Fruit fly (Drosophila melanogaster) whole organism, embryonic: ENCODE results near the gene senju.

Experiments
- CG10462 ChIP-seq: fragments of 200-800 bp; sonication (Bioruptor generic); optimal IDR thresholded peaks from 2 replicates; lab custom pipeline; 2016; ENCODE audit warnings: missing biosample characterization, missing genetic modification characterization
- CG11504 ChIP-seq: fragments of 200-800 bp; sonication (Bioruptor generic); optimal IDR thresholded peaks from 3 replicates; lab custom pipeline; 2019; ENCODE audit warnings: missing biosample characterization, mild to moderate bottlenecking, missing genetic modification characterization, moderate library complexity
- CG11696 ChIP-seq: fragments of 200-800 bp; sonication (Bioruptor generic); IDR thresholded peaks from 2 replicates; pipeline ENCODE4 v1.3.6; 2022; ENCODE audit warnings: missing biosample characterization, missing genetic modification characterization
- CG12236 ChIP-seq: fragments of 200-800 bp; sonication (Bioruptor generic); optimal IDR thresholded peaks from 2 replicates; lab custom pipeline; 2016; ENCODE audit warnings: missing biosample characterization, missing genetic modification characterization
- CG12744 ChIP-seq: fragments of 200-800 bp; sonication (Bioruptor generic); optimal IDR thresholded peaks from 2 replicates; lab custom pipeline; 2016; ENCODE audit warnings: missing biosample characterization, missing genetic modification characterization
- CG13296 ChIP-seq: fragments of 200-800 bp; sonication (Bioruptor generic); optimal IDR thresholded peaks from 3 replicates; lab custom pipeline; 2018; ENCODE audit warnings: missing biosample characterization, mild to moderate bottlenecking, missing genetic modification characterization
- CG15011 ChIP-seq: fragments of 200-800 bp; sonication (Bioruptor generic); optimal IDR thresholded peaks from 3 replicates; lab custom pipeline; 2018; ENCODE audit warnings: missing biosample characterization, mild to moderate bottlenecking, missing genetic modification characterization
- CG18262 ChIP-seq: fragments of 200-800 bp; optimal IDR thresholded peaks from 3 replicates; lab custom pipeline; 2019; ENCODE audit warnings: missing biosample characterization, mild to moderate bottlenecking, missing genetic modification characterization, moderate library complexity
- CG30403 ChIP-seq: fragments of 200-800 bp; sonication (Bioruptor generic); optimal IDR thresholded peaks from 3 replicates; lab custom pipeline; 2016; ENCODE audit warnings: missing biosample characterization, missing genetic modification characterization
- CG32532 ChIP-seq: fragments of 200-800 bp; sonication (Bioruptor generic); IDR thresholded peaks from 2 replicates; pipeline ENCODE4 v1.3.6; 2022; ENCODE audit warnings: missing biosample characterization, missing genetic modification characterization
- CG34376 ChIP-seq: fragments of 200-800 bp; sonication (Bioruptor generic); optimal IDR thresholded peaks from 2 replicates; lab custom pipeline; 2018; ENCODE audit warnings: missing biosample characterization, mild to moderate bottlenecking, missing genetic modification characterization
- CG34422 ChIP-seq: fragments of 200-800 bp; sonication (Bioruptor generic); IDR thresholded peaks from 3 replicates; pipeline ENCODE4 v1.3.6; 2022; ENCODE audit warnings: missing biosample characterization, missing genetic modification characterization
- CG3726 ChIP-seq: fragments of 200-800 bp; sonication (Bioruptor generic); IDR thresholded peaks from 3 replicates; pipeline ENCODE4, ENCODE4 v1.3.6; 2022; ENCODE audit warnings: missing biosample characterization, missing genetic modification characterization
- CG43689 ChIP-seq: fragments of 200-800 bp; sonication (Bioruptor generic); IDR thresholded peaks from 2 replicates; pipeline ENCODE4 v1.3.6; 2022; ENCODE audit warnings: missing biosample characterization, missing genetic modification characterization
- CG6254 ChIP-seq: fragments of 200-800 bp; sonication (Bioruptor generic); optimal IDR thresholded peaks from 3 replicates; lab custom pipeline; 2017; ENCODE audit warnings: mild to moderate bottlenecking, missing biosample characterization, missing genetic modification reagents, missing genetic modification characterization
- CG6854 ChIP-seq: fragments of 200-800 bp; sonication (Bioruptor generic); optimal IDR thresholded peaks from 3 replicates; lab custom pipeline; 2017; ENCODE audit warnings: missing biosample characterization, mild to moderate bottlenecking, missing genetic modification characterization
- Doc3 ChIP-seq: fragments of 200-800 bp; sonication (Bioruptor generic); IDR thresholded peaks from 3 replicates; pipeline ENCODE4 v1.3.6; 2022; ENCODE audit warnings: missing biosample characterization, missing genetic modification characterization; ENCODE audit not compliant: partially characterized antibody
- Dp ChIP-seq: fragments of 200-800 bp; sonication (Bioruptor generic); optimal IDR thresholded peaks from 2 replicates; lab custom pipeline; 2018; ENCODE audit warnings: missing biosample characterization, mild to moderate bottlenecking, missing genetic modification characterization, moderate library complexity
- Elba2 ChIP-seq: fragments of 200-800 bp; sonication (Bioruptor generic); optimal IDR thresholded peaks from 3 replicates; lab custom pipeline; 2016; ENCODE audit warnings: missing biosample characterization, missing genetic modification characterization
- Ets65A ChIP-seq: fragments of 200-800 bp; sonication (Bioruptor generic); peaks from one replicate; lab custom pipeline; 2016; ENCODE audit warnings: missing biosample characterization, missing genetic modification characterization
- HLH54F ChIP-seq: fragments of 200-800 bp; sonication (Bioruptor generic); optimal IDR thresholded peaks from 3 replicates; lab custom pipeline; 2016; ENCODE audit warnings: missing biosample characterization, missing genetic modification characterization
- Hsf ChIP-seq: fragments of 200-800 bp; sonication (Bioruptor generic); optimal IDR thresholded peaks from 3 replicates; lab custom pipeline; 2016; ENCODE audit warnings: missing biosample characterization, missing genetic modification characterization
- Lim3 ChIP-seq: fragments of 200-800 bp; sonication (Bioruptor generic); IDR thresholded peaks from 2 replicates; pipeline ENCODE4 v1.3.6; 2022; ENCODE audit warnings: missing biosample characterization, missing genetic modification characterization
- Opbp ChIP-seq: fragments of 200-800 bp; sonication (Bioruptor generic); IDR thresholded peaks from 3 replicates; pipeline ENCODE4 v1.3.6; 2022; ENCODE audit warnings: missing biosample characterization, missing genetic modification characterization; ENCODE audit not compliant: partially characterized antibody
- Pdp1 ChIP-seq, 2 experiments: fragments of 200-800 bp; sonication (Bioruptor generic); optimal IDR thresholded peaks; 3 replicates each; lab custom pipeline; 2016; ENCODE audit warnings: missing biosample characterization in 2 of 2, missing genetic modification characterization in 2 of 2, mild to moderate bottlenecking in 1 of 2, moderate library complexity in 1 of 2
- Poxn ChIP-seq: fragments of 200-800 bp; sonication (Bioruptor generic); IDR thresholded peaks from 2 replicates; pipeline ENCODE4 v1.3.6; 2022; ENCODE audit warnings: missing biosample characterization, missing genetic modification characterization
- YL-1 ChIP-seq: fragments of 200-800 bp; sonication (Bioruptor generic); optimal IDR thresholded peaks from 3 replicates; lab custom pipeline; 2017; ENCODE audit warnings: missing biosample characterization, mild to moderate bottlenecking, missing genetic modification characterization
- amos ChIP-seq: fragments of 200-800 bp; sonication (Bioruptor generic); IDR thresholded peaks from 2 replicates; pipeline ENCODE4 v1.3.6; 2022; ENCODE audit warnings: missing biosample characterization, missing genetic modification characterization; ENCODE audit not compliant: partially characterized antibody
- ase ChIP-seq: fragments of 200-800 bp; sonication (Bioruptor generic); IDR thresholded peaks from 3 replicates; pipeline ENCODE4 v1.3.6; 2022; ENCODE audit warnings: missing biosample characterization, missing genetic modification characterization
- chinmo ChIP-seq: fragments of 200-800 bp; sonication (Bioruptor generic); IDR thresholded peaks from 4 replicates; pipeline ENCODE4 v1.3.6; 2022; ENCODE audit warnings: missing biosample characterization, missing genetic modification characterization; ENCODE audit not compliant: partially characterized antibody
- chn ChIP-seq: fragments of 200-800 bp; sonication (Bioruptor generic); optimal IDR thresholded peaks from 2 replicates; lab custom pipeline; 2016; ENCODE audit warnings: missing biosample characterization, missing genetic modification characterization
- crol ChIP-seq: fragments of 200-800 bp; sonication (Bioruptor generic); IDR thresholded peaks from 2 replicates; pipeline ENCODE4 v1.3.6; 2022; ENCODE audit warnings: missing biosample characterization, missing genetic modification characterization
- cwo ChIP-seq: fragments of 200-800 bp; sonication (Bioruptor generic); optimal IDR thresholded peaks from 3 replicates; lab custom pipeline; 2017; ENCODE audit warnings: missing biosample characterization, missing genetic modification characterization, mild to moderate bottlenecking, moderate library complexity, missing genetic modification reagents
- gt ChIP-seq: fragments of 200-800 bp; sonication (Bioruptor generic); IDR thresholded peaks from 2 replicates; pipeline ENCODE4 v1.3.6; 2022; ENCODE audit warnings: missing biosample characterization, missing genetic modification characterization
- kah ChIP-seq: fragments of 200-800 bp; sonication (Bioruptor generic); optimal IDR thresholded peaks from 2 replicates; lab custom pipeline; 2018; ENCODE audit warnings: missing biosample characterization, mild to moderate bottlenecking, missing genetic modification characterization
- klu ChIP-seq: fragments of 200-800 bp; sonication (Bioruptor generic); IDR thresholded peaks from 2 replicates; pipeline ENCODE4 v1.3.6; 2022; ENCODE audit warnings: missing biosample characterization, missing genetic modification characterization
- lola ChIP-seq, 3 experiments: fragments of >200 bp in 2 of 3; fragments of 200-800 bp in 1 of 3; sonication (Bioruptor generic) in 1 of 3; optimal IDR thresholded peaks; 2 replicates each; lab custom pipeline; 2017 to 2019; ENCODE audit warnings: missing biosample characterization in 3 of 3, missing genetic modification characterization in 3 of 3, mild to moderate bottlenecking in 1 of 3, moderate library complexity in 1 of 3
- scrt ChIP-seq: fragments of 200-800 bp; sonication (Bioruptor generic); optimal IDR thresholded peaks from 2 replicates; lab custom pipeline; 2018; ENCODE audit warnings: missing biosample characterization, mild to moderate bottlenecking, missing genetic modification characterization, moderate library complexity
- sens ChIP-seq: fragments of 200-800 bp; sonication (Bioruptor generic); peaks from one replicate; lab custom pipeline; 2016; ENCODE audit warnings: missing biosample characterization, missing genetic modification characterization
- sug ChIP-seq: fragments of 200-800 bp; optimal IDR thresholded peaks from 2 replicates; lab custom pipeline; 2019; ENCODE audit warnings: missing biosample characterization, mild to moderate bottlenecking, missing genetic modification characterization, moderate library complexity
- twi ChIP-seq: fragments of 200-800 bp; optimal IDR thresholded peaks from 2 replicates; lab custom pipeline; 2019; ENCODE audit warnings: missing biosample characterization, mild to moderate bottlenecking, missing genetic modification characterization, moderate library complexity
- z ChIP-seq: fragments of 200-800 bp; sonication (Bioruptor generic); IDR thresholded peaks from 3 replicates; pipeline ENCODE4 v1.3.6; 2022; ENCODE audit warnings: missing biosample characterization, missing genetic modification characterization

Gene senju

dm6 chr2L:5010784-5011260 lies 41.8 kb upstream of the senju start, which contains the start of the genes CG31917, Tfb5 and SelT (continued):
- TF ChIP-seq Hsf (GFP tag; lab: Kevin White, UChicago) (peak; percentile 73), CG11696 (GFP tag; lab: Robert Waterston, UW) (no peak), CG6854 (GFP tag; lab: Kevin White, UChicago) (no peak), CG32532 (GFP tag; lab: Robert Waterston, UW) (peak; percentile 50; the same call in 1 of the 2 replicates), Lim3 (GFP tag; lab: Robert Waterston, UW) (no peak), klu (GFP tag; lab: Robert Waterston, UW) (no peak), CG13296 (GFP tag; lab: Kevin White, UChicago) (no peak), Dp (GFP tag; lab: Kevin White, UChicago) (peak; percentile 20), z (GFP tag; lab: Robert Waterston, UW) (no peak), CG43689 (GFP tag; lab: Robert Waterston, UW) (no peak), Poxn (no peak), kah (GFP tag; lab: Kevin White, UChicago) (no peak), ase (GFP tag; lab: Robert Waterston, UW) (no peak)

- peak; percentile 10 for TF ChIP-seq sens (GFP tag; lab: Kevin White, UChicago)
- no peak for TF ChIP-seq gt (GFP tag; lab: Robert Waterston, UW)
- TF ChIP-seq, all 482 proteins: peak for 1
Measured at dm6 chr2L:5020479-5020878, 32.2 kb upstream of the senju start.

dm6 chr2L:5022602-5023001 lies 30.0 kb upstream of the senju start:
- no peak for TF ChIP-seq Opbp (GFP tag; lab: Robert Waterston, UW)
- TF ChIP-seq CG12744 (GFP tag; lab: Kevin White, UChicago), result no peak
- no peak for TF ChIP-seq CG10462 (GFP tag; lab: Kevin White, UChicago)
- peak; percentile 79 for TF ChIP-seq twi (tag; lab: Kevin White, UChicago)
- TF ChIP-seq Ets65A (GFP tag; lab: Kevin White, UChicago), result peak; percentile 88
- TF ChIP-seq, all 482 proteins: peak for 2

- TF ChIP-seq CG3726 (GFP tag; lab: Robert Waterston, UW) (no peak), crol (GFP tag; lab: Robert Waterston, UW) (no peak), CG34376 (GFP tag; lab: Kevin White, UChicago) (peak; percentile 82), Ets65A (GFP tag; lab: Kevin White, UChicago) (peak; percentile 8), sug (tag; lab: Kevin White, UChicago) (peak; percentile 50), cwo (GFP tag; lab: Kevin White, UChicago) (peak; percentile 34), chinmo (GFP tag; lab: Robert Waterston, UW) (0 out of 4 replicates have a peak, but pooled peaks have one; percentile 16), Pdp1 (GFP tag; optimal IDR thresholded peaks at IDR 0.05; lab: Kevin White, UChicago) (peak in 1 of 2 experiments; percentile 27)
Measured at dm6 chr2L:5025557-5025956, 27.1 kb upstream of the senju start.

- no peak for TF ChIP-seq YL-1 (GFP tag; lab: Kevin White, UChicago)
- no peak for TF ChIP-seq CG15011 (GFP tag; lab: Kevin White, UChicago)
- TF ChIP-seq CG11504 (tag; lab: Kevin White, UChicago), result peak; percentile 11
- no peak for TF ChIP-seq CG12236 (GFP tag; lab: Kevin White, UChicago)
- TF ChIP-seq sug (tag; lab: Kevin White, UChicago), result peak; percentile 55
- TF ChIP-seq lola (GFP tag; optimal IDR thresholded peaks at IDR 0.05; lab: Kevin White, UChicago), result no peak
- TF ChIP-seq CG6254, result no peak
- TF ChIP-seq HLH54F (GFP tag; lab: Kevin White, UChicago), result no peak
- TF ChIP-seq Doc3 (GFP tag; lab: Robert Waterston, UW), result 0 out of 3 replicates have a peak, but pooled peaks have one; percentile 30
- no peak for TF ChIP-seq scrt (GFP tag; lab: Kevin White, UChicago)
- TF ChIP-seq chn (GFP tag; lab: Kevin White, UChicago), result no peak
- TF ChIP-seq amos (GFP tag; lab: Robert Waterston, UW), result no peak
- TF ChIP-seq CG34422 (GFP tag; lab: Robert Waterston, UW), result 0 out of 3 replicates have a peak, but pooled peaks have one; percentile 20
- TF ChIP-seq CG30403 (GFP tag; lab: Kevin White, UChicago), result no peak
- peak; percentile 0 for TF ChIP-seq CG18262 (tag; lab: Kevin White, UChicago)
- TF ChIP-seq Elba2 (GFP tag; lab: Kevin White, UChicago), result no peak
Measured at dm6 chr2L:5027321-5028069, 25.1 kb upstream of the senju start.
